Worm (Caenorhabditis elegans) whole organism, L2 larva: Measurements from ENCODE around the gene F41B4.2.
"Not testable (repeated sequence)": the region's sequence is repeated elsewhere in the genome, so short reads cannot be mapped to it uniquely, and the experiment has no call there.

Experiments used
- aly-2 ChIP-seq: fragments of 150-350 bp; optimal IDR thresholded peaks from 2 replicates; lab custom pipeline; 2014; ENCODE audit warnings: missing biosample characterization, missing genetic modification characterization
- ceh-16 ChIP-seq: fragments of 150-350 bp; optimal IDR thresholded peaks from 2 replicates; lab custom pipeline; 2014; ENCODE audit warnings: missing biosample characterization, missing genetic modification characterization
- dmd-4 ChIP-seq: sonication (generic microtip); optimal IDR thresholded peaks from 2 replicates; lab custom pipeline; 2017; ENCODE audit warnings: missing biosample characterization, missing genetic modification characterization
- egl-27 ChIP-seq: sonication (generic microtip); optimal IDR thresholded peaks from 3 replicates; lab custom pipeline; 2017; ENCODE audit warnings: missing biosample characterization, missing genetic modification reagents, missing genetic modification characterization
- elt-3 ChIP-seq: sonication (generic microtip); optimal IDR thresholded peaks from 2 replicates; lab custom pipeline; 2017; ENCODE audit warnings: missing biosample characterization, missing genetic modification characterization
- lin-39 ChIP-seq: fragments of 150-350 bp; optimal IDR thresholded peaks from 2 replicates; lab custom pipeline; 2014; ENCODE audit warnings: missing biosample characterization, missing genetic modification reagents, missing genetic modification characterization
- mbf-1 ChIP-seq: sonication (generic microtip); optimal IDR thresholded peaks from 2 replicates; lab custom pipeline; 2017; ENCODE audit warnings: missing biosample characterization, missing genetic modification characterization
- nhr-11 ChIP-seq: fragments of 150-350 bp; optimal IDR thresholded peaks from 2 replicates; lab custom pipeline; 2014; ENCODE audit warnings: missing biosample characterization, missing genetic modification characterization
- nhr-237 ChIP-seq: fragments of 150-350 bp; optimal IDR thresholded peaks from 2 replicates; lab custom pipeline; 2014; ENCODE audit warnings: missing biosample characterization, missing genetic modification characterization
- nhr-25 ChIP-seq: fragments of 150-350 bp; sonication (generic microtip); optimal IDR thresholded peaks from 3 replicates; lab custom pipeline; 2014; ENCODE audit warnings: missing biosample characterization, missing genetic modification characterization
- sma-9 ChIP-seq, 2 experiments: fragments of 150-350 bp in 1 of 2; sonication (generic microtip) in 1 of 2; optimal IDR thresholded peaks; 2 replicates each; lab custom pipeline; 2014 to 2016; ENCODE audit warnings: missing genetic modification characterization in 2 of 2, mild to moderate bottlenecking in 1 of 2, missing biosample characterization in 1 of 2, missing compliant biosample characterization in 1 of 2, missing genetic modification reagents in 1 of 2, moderate library complexity in 1 of 2
- unc-39 ChIP-seq: fragments of 150-350 bp; optimal IDR thresholded peaks from 2 replicates; lab custom pipeline; 2014; ENCODE audit warnings: missing biosample characterization, missing genetic modification characterization

- not testable (repeated sequence) for TF ChIP-seq dmd-4 (tag; lab: Kevin White, UChicago); nhr-11; unc-39 (tag; lab: Kevin White, UChicago); aly-2; egl-27 (tag; lab: Kevin White, UChicago); nhr-25 (tag; lab: Kevin White, UChicago); mbf-1 (tag; lab: Kevin White, UChicago); elt-3 (tag; lab: Kevin White, UChicago); nhr-237 (tag; lab: Kevin White, UChicago); lin-39 (tag; lab: Kevin White, UChicago); ceh-16 (tag; lab: Kevin White, UChicago); sma-9 (GFP tag; optimal IDR thresholded peaks at IDR 0.05; lab: Kevin White, UChicago); sma-9 (tag; optimal IDR thresholded peaks at IDR 0.05; lab: Kevin White, UChicago)
Observed at ce11 chrX:6881795-6882194, 46.7 kb upstream of the F41B4.2 start, which contains the start of gene F41C6.6.
